Fruit fly (Drosophila melanogaster): ENCODE data around the gene Cyp313a2.
A peak's percentile ranks its signal among the peaks of the same experiment; 100 is the strongest.

The Cyp313a2 gene

DNA sequence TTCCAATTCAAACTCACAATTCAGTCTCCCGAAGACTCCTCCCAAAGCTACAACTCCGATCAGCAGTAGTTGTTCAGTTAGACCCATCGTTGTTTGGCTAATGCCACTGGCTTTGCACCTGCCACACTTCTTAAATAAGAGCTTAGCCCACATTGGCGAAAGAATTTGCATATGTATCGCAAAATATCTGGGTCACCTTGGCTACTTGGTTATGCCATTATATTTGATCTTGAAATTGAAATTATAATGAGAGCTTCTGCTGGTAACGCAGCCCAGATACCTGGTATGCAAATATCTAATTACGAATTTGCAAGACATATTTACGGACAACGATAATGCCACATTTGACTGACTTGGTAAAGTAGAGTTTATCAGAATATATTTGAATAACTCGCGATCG, 11.8 kb downstream of the Cyp313a2 start, which contains the start of gene CG17404:
Gene CG17404, minus strand, starts transcription at position 101 of the 400 bp plus-strand sequence.
- TF ChIP-seq pan (optimal IDR thresholded peaks at IDR 0.05) (no peak), h (GFP tag; optimal IDR thresholded peaks at IDR 0.05) (no peak)

DNA sequence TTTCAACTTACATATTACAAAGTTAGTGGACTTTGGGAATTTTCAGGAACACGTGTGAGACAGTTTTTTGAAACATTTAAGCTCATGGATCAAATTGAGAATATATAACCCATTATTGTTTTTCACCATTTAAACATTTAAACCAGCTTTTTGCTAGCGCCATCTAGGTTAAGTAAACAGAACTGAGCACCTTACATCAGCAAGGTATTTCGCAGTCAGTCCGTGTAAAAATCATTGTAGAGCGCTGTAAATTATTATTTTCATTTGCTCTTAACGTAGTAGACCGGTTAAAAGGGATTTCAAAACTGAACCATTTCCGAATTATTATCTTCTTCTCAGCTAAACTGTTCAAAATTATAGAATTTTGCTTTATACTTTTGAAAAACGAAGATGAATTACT, 14.6 kb downstream of the Cyp313a2 start, which contains the start of gene Rsbp15:
Gene Rsbp15, plus strand, starts transcription at position 295 of the 400 bp plus-strand sequence.
- TF ChIP-seq Myc (optimal IDR thresholded peaks at IDR 0.05) = peak; percentile 48
- TF ChIP-seq Vsx2 (GFP tag; optimal IDR thresholded peaks at IDR 0.05; ENCODE audit: partially characterized antibody) = no peak
- no peak for TF ChIP-seq foxo (GFP tag; optimal IDR thresholded peaks at IDR 0.05)

DNA sequence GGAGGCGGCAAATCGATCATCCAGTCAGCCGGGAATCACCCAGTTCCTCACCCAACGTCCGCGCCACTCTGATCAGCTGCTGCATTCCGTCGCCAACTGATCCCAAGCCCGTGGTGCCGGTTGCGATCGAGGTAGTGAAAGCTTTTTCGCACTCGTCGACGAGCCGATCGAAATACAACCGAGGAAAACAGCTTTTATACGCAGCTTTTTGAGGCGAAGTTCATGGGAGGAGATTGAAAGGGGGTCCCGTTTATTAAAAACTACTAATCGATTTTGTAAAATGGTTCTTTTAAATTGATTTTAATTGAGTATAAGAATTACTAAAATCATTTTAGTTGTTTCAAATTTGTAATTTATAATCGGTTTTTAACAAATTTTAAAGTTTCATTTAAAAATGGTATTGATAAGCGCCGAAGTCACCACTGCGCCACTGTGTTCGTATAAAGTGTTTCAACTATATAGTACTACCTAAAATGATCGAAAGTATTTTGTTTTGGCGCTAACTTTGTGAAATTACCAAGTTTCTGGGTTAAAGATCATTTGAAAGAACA, 15.3 kb downstream of the Cyp313a2 start, which contains the start of gene CG4860:
Gene CG4860, minus strand, starts transcription at position 99 of the 551 bp plus-strand sequence.
- TF ChIP-seq Dfd (GFP tag; optimal IDR thresholded peaks at IDR 0.05) = no peak
- TF ChIP-seq sv (GFP tag; optimal IDR thresholded peaks at IDR 0.05) = peak; percentile 85
- TF ChIP-seq tai (GFP tag; optimal IDR thresholded peaks at IDR 0.05) = no peak
- TF ChIP-seq N (GFP tag; optimal IDR thresholded peaks at IDR 0.05) = no peak
- peak; percentile 80 for TF ChIP-seq brk (GFP tag; optimal IDR thresholded peaks at IDR 0.05)
- peak; percentile 93 for TF ChIP-seq h (GFP tag; optimal IDR thresholded peaks at IDR 0.05)
- no peak for TF ChIP-seq lola (GFP tag; optimal IDR thresholded peaks at IDR 0.05)
- peak; percentile 91 for TF ChIP-seq fru (GFP tag; optimal IDR thresholded peaks at IDR 0.05)
- peak; percentile 90 for TF ChIP-seq rgr (GFP tag; optimal IDR thresholded peaks at IDR 0.05)
- TF ChIP-seq Myc (optimal IDR thresholded peaks at IDR 0.05) = no peak
- TF ChIP-seq OdsH (GFP tag; optimal IDR thresholded peaks at IDR 0.05) = peak; percentile 88
- TF ChIP-seq CrebA (GFP tag; optimal IDR thresholded peaks at IDR 0.05; ENCODE audit: borderline replicate concordance) = peak; percentile 77
- no peak for TF ChIP-seq Hr78 (GFP tag; optimal IDR thresholded peaks at IDR 0.05)
- peak; percentile 70 for TF ChIP-seq CG9705 (GFP tag; optimal IDR thresholded peaks at IDR 0.05)
- TF ChIP-seq dmrt93B (GFP tag; optimal IDR thresholded peaks at IDR 0.05) = peak; percentile 58
- TF ChIP-seq woc (GFP tag; optimal IDR thresholded peaks at IDR 0.05) = peak; percentile 73
- peak; percentile 79 for TF ChIP-seq Jra (GFP tag; optimal IDR thresholded peaks at IDR 0.05)
- no peak for TF ChIP-seq usp (GFP tag; optimal IDR thresholded peaks at IDR 0.05)
- peak; percentile 91 for TF ChIP-seq br (GFP tag; optimal IDR thresholded peaks at IDR 0.05)
- peak; percentile 85 for TF ChIP-seq Sp1 (GFP tag; optimal IDR thresholded peaks at IDR 0.05)
- TF ChIP-seq jim (GFP tag; optimal IDR thresholded peaks at IDR 0.05) = peak; percentile 48
- no peak for TF ChIP-seq Dif (GFP tag; optimal IDR thresholded peaks at IDR 0.05; ENCODE audit: partially characterized antibody)
- peak; percentile 35 for TF ChIP-seq Rel (GFP tag; optimal IDR thresholded peaks at IDR 0.05)
- TF ChIP-seq Rel (tag; optimal IDR thresholded peaks at IDR 0.05) = peak; percentile 98
- peak; percentile 75 for TF ChIP-seq psq (GFP tag; optimal IDR thresholded peaks at IDR 0.05)
- TF ChIP-seq sage (GFP tag; optimal IDR thresholded peaks at IDR 0.05) = peak; percentile 76
- peak; percentile 42 to 96 for TF ChIP-seq foxo (GFP tag; optimal IDR thresholded peaks at IDR 0.05)
- peak; percentile 73 for TF ChIP-seq dsf (GFP tag; optimal IDR thresholded peaks at IDR 0.05; ENCODE audit: borderline replicate concordance)
- TF ChIP-seq HLH106 (tag; optimal IDR thresholded peaks at IDR 0.05) = peak; percentile 88
- TF ChIP-seq ey (GFP tag; optimal IDR thresholded peaks at IDR 0.05) = peak; percentile 89
- TF ChIP-seq Abd-B (GFP tag; optimal IDR thresholded peaks at IDR 0.05) = no peak
- no peak for TF ChIP-seq Hnf4 (GFP tag; optimal IDR thresholded peaks at IDR 0.05)
- no peak for TF ChIP-seq pan (optimal IDR thresholded peaks at IDR 0.05)
- TF ChIP-seq Vsx2 (GFP tag; optimal IDR thresholded peaks at IDR 0.05; ENCODE audit: partially characterized antibody) = no peak
- peak; percentile 18 for TF ChIP-seq Mio (GFP tag; optimal IDR thresholded peaks at IDR 0.05)
- TF ChIP-seq Hr83 (GFP tag; optimal IDR thresholded peaks at IDR 0.05; ENCODE audit: poor library complexity, severe bottlenecking) = peak; percentile 86
- TF ChIP-seq GATAd (GFP tag; optimal IDR thresholded peaks at IDR 0.05) = peak; percentile 64
- no peak for TF ChIP-seq dl (GFP tag; optimal IDR thresholded peaks at IDR 0.05; ENCODE audit: insufficient read depth in 1 of 2, partially characterized antibody in 2 of 2)
- TF ChIP-seq CG32264 (GFP tag; optimal IDR thresholded peaks at IDR 0.05) = peak; percentile 79
